Fruit fly (Drosophila melanogaster): ENCODE data around the gene Gs1.

Gs1 gene

DNA sequence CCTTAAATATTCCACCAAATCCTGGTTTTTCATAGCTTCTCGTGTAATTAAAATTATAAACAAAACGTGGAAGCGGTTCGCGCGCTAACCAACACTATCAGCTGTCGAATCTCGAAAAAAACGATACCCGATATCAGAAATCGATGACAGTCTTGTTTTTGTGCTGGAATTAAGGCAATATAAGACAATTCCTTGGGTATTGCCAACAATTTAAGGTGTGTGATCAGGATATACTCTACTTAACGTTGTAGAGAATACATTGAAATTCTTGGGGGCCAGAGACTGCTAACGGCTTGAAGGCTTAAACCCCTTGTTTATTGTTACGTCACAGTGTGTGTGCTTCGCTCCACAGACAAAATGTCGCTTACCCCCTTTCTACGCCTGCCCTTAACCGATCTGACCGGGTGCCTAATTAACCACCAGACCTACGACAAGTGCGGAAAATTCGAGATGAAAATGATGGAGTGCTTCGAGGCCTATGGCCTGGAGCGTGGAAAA is 23.4 kb downstream of the Gs1 start, which contains the start of gene Pus10 (continued):
- TF ChIP-seq ase (GFP tag; IDR thresholded peaks at IDR 0.05) (no peak), Sin3A (optimal IDR thresholded peaks at IDR 0.05) (peak; percentile 20), CG9727 (GFP tag; optimal IDR thresholded peaks at IDR 0.05) (no peak), CG16815 (GFP tag; optimal IDR thresholded peaks at IDR 0.05) (no peak), bab2 (GFP tag; optimal IDR thresholded peaks at IDR 0.05) (no peak), CG10654 (GFP tag; optimal IDR thresholded peaks at IDR 0.05) (no peak), zfh1 (GFP tag; IDR thresholded peaks at IDR 0.05) (no peak), chn (GFP tag; optimal IDR thresholded peaks at IDR 0.05) (peak; percentile 47), Nf-YC (tag; optimal IDR thresholded peaks at IDR 0.05) (peak; percentile 1), inv (GFP tag; IDR thresholded peaks at IDR 0.05; ENCODE audit: partially characterized antibody) (no peak), insv (GFP tag; optimal IDR thresholded peaks at IDR 0.05) (no peak), CG8924 (tag; optimal IDR thresholded peaks at IDR 0.05) (peak; percentile 65), pzg (GFP tag; optimal IDR thresholded peaks at IDR 0.05) (peak; percentile 50), CG13123 (GFP tag; optimal IDR thresholded peaks at IDR 0.05) (no peak), slp2 (GFP tag; optimal IDR thresholded peaks at IDR 0.05) (no peak), CG11696 (GFP tag; IDR thresholded peaks at IDR 0.05) (no peak), CG7987 (GFP tag; optimal IDR thresholded peaks at IDR 0.05) (peak; percentile 14), CG6689 (GFP tag; IDR thresholded peaks at IDR 0.05) (no peak), CG11504 (tag; optimal IDR thresholded peaks at IDR 0.05) (no peak), BEAF-32 (GFP tag; optimal IDR thresholded peaks at IDR 0.05) (peak; percentile 23), CG12659 (GFP tag; optimal IDR thresholded peaks at IDR 0.05) (peak; percentile 25)

DNA sequence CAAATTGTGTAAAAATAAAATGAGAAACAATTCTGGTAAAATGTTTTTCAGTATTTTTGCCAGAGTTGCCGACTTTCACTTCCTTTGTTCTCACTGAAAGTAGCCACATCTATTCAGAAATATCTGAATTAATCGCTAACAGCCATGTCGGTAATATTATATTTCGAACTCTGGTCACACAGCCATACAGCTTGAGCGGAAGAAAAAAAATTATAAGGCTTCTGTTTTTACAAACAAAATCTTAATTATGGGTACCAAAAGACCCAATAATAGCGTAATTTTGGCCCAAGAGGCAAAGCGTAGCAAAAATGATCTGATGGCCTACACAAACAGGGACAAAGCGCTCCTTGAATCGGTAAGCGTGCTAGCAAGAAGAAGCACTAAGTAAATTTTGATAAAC is 24.1 kb downstream of the Gs1 start, which contains the start of gene CG3436:
CG3436 (plus strand) TSS at position 36 of the 400 bp plus-strand sequence.
- no peak for TF ChIP-seq ara (GFP tag; IDR thresholded peaks at IDR 0.05)
- no peak for TF ChIP-seq CG8765 (GFP tag; IDR thresholded peaks at IDR 0.05)
- peak; percentile 7 for TF ChIP-seq p53 (GFP tag; optimal IDR thresholded peaks at IDR 0.05)
- peak; percentile 66 for TF ChIP-seq Sry-β (GFP tag; optimal IDR thresholded peaks at IDR 0.05)
- TF ChIP-seq Hand (GFP tag; optimal IDR thresholded peaks at IDR 0.05), result no peak
- TF ChIP-seq Sin3A (optimal IDR thresholded peaks at IDR 0.05), result peak; percentile 44
- peak; percentile 55 for TF ChIP-seq CG30020 (tag; optimal IDR thresholded peaks at IDR 0.05)
- TF ChIP-seq gro (GFP tag; optimal IDR thresholded peaks at IDR 0.05), result peak; percentile 38
- peak; percentile 22 for TF ChIP-seq CG2116 (GFP tag; optimal IDR thresholded peaks at IDR 0.05)
- TF ChIP-seq CG17802 (tag; optimal IDR thresholded peaks at IDR 0.05), result peak; percentile 33
- TF ChIP-seq CG9817 (tag; optimal IDR thresholded peaks at IDR 0.05), result peak; percentile 17
- no peak for TF ChIP-seq Dek (tag; optimal IDR thresholded peaks at IDR 0.05)
- TF ChIP-seq sc (optimal IDR thresholded peaks at IDR 0.05), result no peak
- no peak for TF ChIP-seq sc (GFP tag; optimal IDR thresholded peaks at IDR 0.05)
- no peak for TF ChIP-seq dmrt99B (tag; optimal IDR thresholded peaks at IDR 0.05)
- TF ChIP-seq CG3281 (GFP tag; optimal IDR thresholded peaks at IDR 0.05), result no peak
- TF ChIP-seq CG1603 (tag; optimal IDR thresholded peaks at IDR 0.05), result peak; percentile 64
- TF ChIP-seq BEAF-32 (GFP tag; optimal IDR thresholded peaks at IDR 0.05), result peak; percentile 71
- peak; percentile 95 for TF ChIP-seq gfzf (GFP tag; optimal IDR thresholded peaks at IDR 0.05)
- no peak for TF ChIP-seq CG14441 (GFP tag; IDR thresholded peaks at IDR 0.05)
- TF ChIP-seq lmd (GFP tag; IDR thresholded peaks at IDR 0.05), result no peak
- no peak for TF ChIP-seq Fer1 (GFP tag; optimal IDR thresholded peaks at IDR 0.05)
- peak; percentile 6 for TF ChIP-seq Ssrp (tag; optimal IDR thresholded peaks at IDR 0.05)
- peak; percentile 48 for TF ChIP-seq Myb (GFP tag; optimal IDR thresholded peaks at IDR 0.05)
- TF ChIP-seq Stat92E (GFP tag; optimal IDR thresholded peaks at IDR 0.05), result peak in 1 of 3 experiments; percentile 2
- TF ChIP-seq lilli (GFP tag; optimal IDR thresholded peaks at IDR 0.05), result peak; percentile 12
- TF ChIP-seq Six4 (GFP tag; optimal IDR thresholded peaks at IDR 0.05), result no peak
- no peak for TF ChIP-seq ssp (GFP tag; IDR thresholded peaks at IDR 0.05)
- peak; percentile 31 for TF ChIP-seq CG10267 (tag; optimal IDR thresholded peaks at IDR 0.05)
- peak; percentile 24 for TF ChIP-seq CG7987 (GFP tag; optimal IDR thresholded peaks at IDR 0.05)
- peak; percentile 47 for TF ChIP-seq B-H2 (GFP tag; optimal IDR thresholded peaks at IDR 0.05)
- no peak for TF ChIP-seq row (GFP tag; IDR thresholded peaks at IDR 0.05)
- peak; percentile 37 for TF ChIP-seq sug (tag; optimal IDR thresholded peaks at IDR 0.05)

Data from whole organism, embryonic.